Fruit fly (Drosophila melanogaster) whole organism, embryonic: ENCODE measurements around the gene Hayan.

Experiments
- Abd-B ChIP-seq: fragments of 200-800 bp; sonication (Bioruptor generic); optimal IDR thresholded peaks from 2 replicates; lab custom pipeline; 2018; ENCODE audit warnings: missing biosample characterization, mild to moderate bottlenecking, missing genetic modification characterization, moderate library complexity
- CG10209 ChIP-seq: fragments of 200-800 bp; sonication (Bioruptor generic); optimal IDR thresholded peaks from 3 replicates; lab custom pipeline; 2017; ENCODE audit warnings: missing biosample characterization, mild to moderate bottlenecking, missing genetic modification characterization, missing genetic modification reagents
- CG10431 ChIP-seq: fragments of 200-800 bp; sonication (Bioruptor generic); optimal IDR thresholded peaks from 3 replicates; lab custom pipeline; 2018; ENCODE audit warnings: missing biosample characterization, mild to moderate bottlenecking, missing genetic modification characterization
- CG12391 ChIP-seq: fragments of 200-800 bp; sonication (Bioruptor generic); optimal IDR thresholded peaks from 3 replicates; lab custom pipeline; 2018; ENCODE audit warnings: missing biosample characterization, mild to moderate bottlenecking, missing genetic modification characterization, moderate library complexity
- CG12659 ChIP-seq: fragments of 200-800 bp; sonication (Bioruptor generic); optimal IDR thresholded peaks from 3 replicates; lab custom pipeline; 2017; ENCODE audit warnings: mild to moderate bottlenecking, missing biosample characterization, missing genetic modification reagents, missing genetic modification characterization
- CG13123 ChIP-seq: fragments of 200-800 bp; sonication (Bioruptor generic); optimal IDR thresholded peaks from 2 replicates; lab custom pipeline; 2016; ENCODE audit warnings: missing biosample characterization, missing genetic modification characterization
- CG13287 ChIP-seq: fragments of 200-800 bp; sonication (Bioruptor generic); IDR thresholded peaks from 2 replicates; pipeline ENCODE4 v1.3.6; 2022; ENCODE audit warnings: missing biosample characterization, missing genetic modification characterization; ENCODE audit not compliant: partially characterized antibody
- CG13296 ChIP-seq: fragments of 200-800 bp; sonication (Bioruptor generic); optimal IDR thresholded peaks from 3 replicates; lab custom pipeline; 2018; ENCODE audit warnings: missing biosample characterization, mild to moderate bottlenecking, missing genetic modification characterization
- CG17186 ChIP-seq: fragments of 200-800 bp; sonication (Bioruptor generic); optimal IDR thresholded peaks from 3 replicates; lab custom pipeline; 2017; ENCODE audit warnings: missing biosample characterization, missing genetic modification reagents, missing genetic modification characterization
- CG2116 ChIP-seq: fragments of 200-800 bp; sonication (Bioruptor generic); optimal IDR thresholded peaks from 3 replicates; lab custom pipeline; 2018; ENCODE audit warnings: missing biosample characterization, mild to moderate bottlenecking, missing genetic modification characterization
- CG34422 ChIP-seq: fragments of 200-800 bp; sonication (Bioruptor generic); IDR thresholded peaks from 3 replicates; pipeline ENCODE4 v1.3.6; 2022; ENCODE audit warnings: missing biosample characterization, missing genetic modification characterization
- CG3847 ChIP-seq: fragments of 200-800 bp; sonication (Bioruptor generic); IDR thresholded peaks from 2 replicates; pipeline ENCODE4 v1.3.6; 2022; ENCODE audit warnings: missing biosample characterization, missing genetic modification characterization
- CG3995 ChIP-seq: fragments of 200-800 bp; sonication (Bioruptor generic); optimal IDR thresholded peaks from 3 replicates; lab custom pipeline; 2016; ENCODE audit warnings: missing biosample characterization, missing genetic modification characterization
- CG4617 ChIP-seq: fragments of 200-800 bp; sonication (Bioruptor generic); optimal IDR thresholded peaks from 3 replicates; lab custom pipeline; 2016; ENCODE audit warnings: missing biosample characterization, missing genetic modification characterization, borderline replicate concordance
- CG5180 ChIP-seq: fragments of 200-800 bp; sonication (Bioruptor generic); optimal IDR thresholded peaks from 3 replicates; lab custom pipeline; 2017; ENCODE audit warnings: missing biosample characterization, missing genetic modification characterization, mild to moderate bottlenecking, moderate library complexity, missing genetic modification reagents
- CG6689 ChIP-seq: fragments of 200-800 bp; sonication (Bioruptor generic); IDR thresholded peaks from 2 replicates; pipeline ENCODE4 v1.3.6; 2022; ENCODE audit warnings: missing biosample characterization, missing genetic modification characterization
- CoRest ChIP-seq: fragments of 200-800 bp; sonication (Bioruptor generic); optimal IDR thresholded peaks from 3 replicates; lab custom pipeline; 2018; ENCODE audit warnings: missing biosample characterization, mild to moderate bottlenecking, missing genetic modification characterization, moderate library complexity
- Ets65A ChIP-seq: fragments of 200-800 bp; sonication (Bioruptor generic); peaks from one replicate; lab custom pipeline; 2016; ENCODE audit warnings: missing biosample characterization, missing genetic modification characterization
- Ets97D ChIP-seq: fragments of 200-800 bp; sonication (Bioruptor generic); optimal IDR thresholded peaks from 3 replicates; lab custom pipeline; 2016; ENCODE audit warnings: missing biosample characterization, missing genetic modification characterization
- Fer1 ChIP-seq: fragments of 200-800 bp; sonication (Bioruptor generic); optimal IDR thresholded peaks from 2 replicates; lab custom pipeline; 2017; ENCODE audit warnings: missing biosample characterization, mild to moderate bottlenecking, missing genetic modification characterization
- GATAe ChIP-seq: fragments of 200-800 bp; sonication (Bioruptor generic); conservative IDR thresholded peaks from 2 replicates; pipeline ENCODE4 v1.3.6; 2022; ENCODE audit warnings: missing biosample characterization, missing genetic modification characterization
- Myb ChIP-seq: fragments of 200-800 bp; sonication (Bioruptor generic); optimal IDR thresholded peaks from 2 replicates; lab custom pipeline; 2016; ENCODE audit warnings: missing biosample characterization, missing genetic modification characterization
- Nf-YA ChIP-seq: fragments of 200-800 bp; sonication (Bioruptor generic); IDR thresholded peaks from 2 replicates; pipeline ENCODE4 v1.3.6; 2022; ENCODE audit warnings: missing biosample characterization, missing genetic modification characterization
- Opbp ChIP-seq: fragments of 200-800 bp; sonication (Bioruptor generic); IDR thresholded peaks from 3 replicates; pipeline ENCODE4 v1.3.6; 2022; ENCODE audit warnings: missing biosample characterization, missing genetic modification characterization; ENCODE audit not compliant: partially characterized antibody
- Ptx1 ChIP-seq: fragments of 200-800 bp; sonication (Bioruptor generic); IDR thresholded peaks from 2 replicates; pipeline ENCODE4 v1.3.6; 2022; ENCODE audit warnings: missing biosample characterization, missing genetic modification characterization
- Sin3A ChIP-seq: fragments of >200 bp; optimal IDR thresholded peaks from 2 replicates; lab custom pipeline; 2018
- Sry-δ ChIP-seq: fragments of 200-800 bp; sonication (Bioruptor generic); optimal IDR thresholded peaks from 2 replicates; lab custom pipeline; 2016; ENCODE audit warnings: missing biosample characterization, missing genetic modification characterization
- Ssrp ChIP-seq: fragments of 200-800 bp; sonication (Bioruptor generic); optimal IDR thresholded peaks from 2 replicates; lab custom pipeline; 2018; ENCODE audit warnings: missing biosample characterization, mild to moderate bottlenecking, missing genetic modification characterization, moderate library complexity
- YL-1 ChIP-seq: fragments of 200-800 bp; sonication (Bioruptor generic); optimal IDR thresholded peaks from 3 replicates; lab custom pipeline; 2017; ENCODE audit warnings: missing biosample characterization, mild to moderate bottlenecking, missing genetic modification characterization
- al ChIP-seq: fragments of 200-800 bp; sonication (Bioruptor generic); IDR thresholded peaks from 2 replicates; pipeline ENCODE4 v1.3.6; 2022; ENCODE audit warnings: missing biosample characterization, missing genetic modification characterization
- chinmo ChIP-seq: fragments of 200-800 bp; sonication (Bioruptor generic); IDR thresholded peaks from 4 replicates; pipeline ENCODE4 v1.3.6; 2022; ENCODE audit warnings: missing biosample characterization, missing genetic modification characterization; ENCODE audit not compliant: partially characterized antibody
- esg ChIP-seq: fragments of 200-800 bp; sonication (Bioruptor generic); conservative IDR thresholded peaks from 2 replicates; pipeline ENCODE4 v1.3.6; 2022; ENCODE audit warnings: missing biosample characterization, missing genetic modification characterization
- eve ChIP-seq, 2 experiments: fragments of >200 bp; optimal IDR thresholded peaks; 2 replicates each; lab custom pipeline; 2017; ENCODE audit warnings: missing biosample characterization in 2 of 2, missing genetic modification characterization in 2 of 2
- ewg ChIP-seq: fragments of 200-800 bp; sonication (Bioruptor generic); optimal IDR thresholded peaks from 3 replicates; lab custom pipeline; 2017; ENCODE audit warnings: mild to moderate bottlenecking, missing biosample characterization, missing genetic modification reagents, missing genetic modification characterization
- gcm ChIP-seq: fragments of 200-800 bp; sonication (Bioruptor generic); optimal IDR thresholded peaks from 2 replicates; lab custom pipeline; 2019; ENCODE audit warnings: missing biosample characterization, mild to moderate bottlenecking, missing genetic modification characterization, moderate library complexity
- hkb ChIP-seq, 2 experiments: fragments of 200-800 bp in 1 of 2; fragments of >200 bp in 1 of 2; sonication (Bioruptor generic) in 1 of 2; IDR thresholded peaks in 1 of 2; optimal IDR thresholded peaks in 1 of 2; 2 replicates each; pipeline versions ENCODE4 v1.3.6 to Lab custom; 2017 to 2022; ENCODE audit warnings: missing biosample characterization in 1 of 2, missing genetic modification characterization in 1 of 2
- inv ChIP-seq: fragments of 200-800 bp; sonication (Bioruptor generic); IDR thresholded peaks from 2 replicates; pipeline ENCODE4 v1.3.6; 2022; ENCODE audit warnings: missing biosample characterization, missing genetic modification characterization; ENCODE audit not compliant: partially characterized antibody
- jing ChIP-seq: fragments of 200-800 bp; sonication (Bioruptor generic); optimal IDR thresholded peaks from 2 replicates; lab custom pipeline; 2018; ENCODE audit warnings: missing biosample characterization, mild to moderate bottlenecking, missing genetic modification characterization
- nerfin-1 ChIP-seq: fragments of 200-800 bp; sonication (Bioruptor generic); optimal IDR thresholded peaks from 3 replicates; lab custom pipeline; 2019; ENCODE audit warnings: missing biosample characterization, mild to moderate bottlenecking, missing genetic modification characterization, moderate library complexity
- pfk ChIP-seq: fragments of 200-800 bp; sonication (Bioruptor generic); optimal IDR thresholded peaks from 2 replicates; lab custom pipeline; 2018; ENCODE audit warnings: missing biosample characterization, mild to moderate bottlenecking, missing genetic modification characterization, moderate library complexity
- pzg ChIP-seq: fragments of 200-800 bp; sonication (Bioruptor generic); optimal IDR thresholded peaks from 3 replicates; lab custom pipeline; 2018; ENCODE audit warnings: missing biosample characterization, mild to moderate bottlenecking, missing genetic modification characterization, moderate library complexity
- rib ChIP-seq: fragments of 200-800 bp; sonication (Bioruptor generic); IDR thresholded peaks from 2 replicates; pipeline ENCODE4 v1.3.6; 2022; ENCODE audit warnings: missing biosample characterization, missing genetic modification characterization
- row ChIP-seq: fragments of 200-800 bp; sonication (Bioruptor generic); IDR thresholded peaks from 3 replicates; pipeline ENCODE4 v1.3.6; 2022; ENCODE audit warnings: missing biosample characterization, missing genetic modification characterization
- sens ChIP-seq: fragments of 200-800 bp; sonication (Bioruptor generic); peaks from one replicate; lab custom pipeline; 2016; ENCODE audit warnings: missing biosample characterization, missing genetic modification characterization
- twi ChIP-seq: fragments of 200-800 bp; optimal IDR thresholded peaks from 2 replicates; lab custom pipeline; 2019; ENCODE audit warnings: missing biosample characterization, mild to moderate bottlenecking, missing genetic modification characterization, moderate library complexity
- vvl ChIP-seq: fragments of 200-800 bp; sonication (Bioruptor generic); IDR thresholded peaks from 2 replicates; pipeline ENCODE4 v1.3.6; 2022; ENCODE audit warnings: missing biosample characterization, missing genetic modification characterization

Hayan gene

dm6 chrX:18515205-18515921 lies 31.8 kb upstream of the Hayan start, which contains the start of the genes Bx and HisRS (continued):
- TF ChIP-seq GATAe (no peak), Abd-B (GFP tag; lab: Kevin White, UChicago) (peak; percentile 19), CG12391 (tag; lab: Kevin White, UChicago) (no peak), CG10431 (GFP tag; lab: Kevin White, UChicago) (no peak), CG34422 (GFP tag; lab: Robert Waterston, UW) (peak; percentile 19; the same call in 1 of the 3 replicates), CG3995 (GFP tag; lab: Kevin White, UChicago) (no peak), pfk (peak; percentile 6), al (GFP tag; lab: Robert Waterston, UW) (peak; percentile 17; the same call in 1 of the 2 replicates), inv (0 out of 2 replicates have a peak, but pooled peaks have one; percentile 8), CG17186 (GFP tag; lab: Kevin White, UChicago) (peak; percentile 70), Ets97D (peak; percentile 64), Sry-δ (GFP tag; lab: Kevin White, UChicago) (peak; percentile 26), sens (GFP tag; lab: Kevin White, UChicago) (peak; percentile 67), nerfin-1 (no peak), YL-1 (peak; percentile 19), CG3847 (GFP tag; lab: Robert Waterston, UW) (peak; percentile 62), hkb (optimal IDR thresholded peaks at IDR 0.05; lab: Kevin White, UChicago) (no peak), hkb (GFP tag; IDR thresholded peaks at IDR 0.05; lab: Robert Waterston, UW) (0 out of 2 replicates have a peak, but pooled peaks have one; percentile 26), CG6689 (GFP tag; lab: Robert Waterston, UW) (no peak), Sin3A (peak; percentile 37), pzg (peak; percentile 79), vvl (GFP tag; lab: Robert Waterston, UW) (peak; percentile 23), row (GFP tag; lab: Robert Waterston, UW) (0 out of 3 replicates have a peak, but pooled peaks have one; percentile 23), CG13123 (no peak), rib (GFP tag; lab: Robert Waterston, UW) (peak; percentile 95), Fer1 (GFP tag; lab: Kevin White, UChicago) (peak; percentile 24), esg (GFP tag; lab: Robert Waterston, UW) (no peak), Ets65A (GFP tag; lab: Kevin White, UChicago) (no peak), Myb (GFP tag; lab: Kevin White, UChicago) (peak; percentile 27), ewg (GFP tag; lab: Kevin White, UChicago) (peak; percentile 14), Opbp (peak; percentile 64; the same call in 2 of the 3 replicates), CoRest (tag; lab: Kevin White, UChicago) (peak; percentile 16), CG5180 (GFP tag; lab: Kevin White, UChicago) (peak; percentile 62), CG2116 (GFP tag; lab: Kevin White, UChicago) (peak; percentile 25), CG13287 (peak; percentile 36; the same call in 1 of the 2 replicates), CG10209 (GFP tag; lab: Kevin White, UChicago) (no peak), CG12659 (GFP tag; lab: Kevin White, UChicago) (peak; percentile 63), Ptx1 (GFP tag; lab: Robert Waterston, UW) (0 out of 2 replicates have a peak, but pooled peaks have one; percentile 6)

- TF ChIP-seq CG13287 (no peak), CG13296 (GFP tag; lab: Kevin White, UChicago) (no peak), Nf-YA (GFP tag; lab: Robert Waterston, UW) (no peak), CG4617 (GFP tag; lab: Kevin White, UChicago) (no peak), twi (tag; lab: Kevin White, UChicago) (no peak), jing (GFP tag; lab: Kevin White, UChicago) (no peak), Ssrp (tag; lab: Kevin White, UChicago) (no peak), gcm (GFP tag; lab: Kevin White, UChicago) (no peak), eve (GFP tag; optimal IDR thresholded peaks at IDR 0.05; lab: Kevin White, UChicago) (no peak), chinmo (no peak)
These were observed 31.2 kb upstream of the Hayan start, which contains the start of gene CG6470 for dm6 chrX:18514767-18515166. CG6470 (minus strand) TSS chrX:18514867.
